Fruit fly (Drosophila melanogaster) whole organism, embryonic: ENCODE data around the gene drn.

Experiments
- Abd-B ChIP-seq: fragments of 200-800 bp; sonication (Bioruptor generic); optimal IDR thresholded peaks from 2 replicates; lab custom pipeline; 2018; ENCODE audit warnings: missing biosample characterization, mild to moderate bottlenecking, missing genetic modification characterization, moderate library complexity
- Awh ChIP-seq: fragments of 200-800 bp; sonication (Bioruptor generic); IDR thresholded peaks from 2 replicates; pipeline ENCODE4, ENCODE4 v1.3.6; 2022; ENCODE audit warnings: missing biosample characterization, missing genetic modification characterization
- B-H1 ChIP-seq: fragments of 200-800 bp; sonication (Bioruptor generic); IDR thresholded peaks from 3 replicates; pipeline ENCODE4 v1.3.6; 2022; ENCODE audit warnings: missing biosample characterization, missing genetic modification characterization
- Bteb2 ChIP-seq: fragments of 200-800 bp; sonication (Bioruptor generic); optimal IDR thresholded peaks from 2 replicates; lab custom pipeline; 2016; ENCODE audit warnings: missing biosample characterization, missing genetic modification characterization
- CG1024 ChIP-seq: fragments of 200-800 bp; sonication (Bioruptor generic); IDR thresholded peaks from 2 replicates; pipeline ENCODE4 v1.3.6; 2022; ENCODE audit warnings: missing biosample characterization, missing genetic modification characterization
- CG12236 ChIP-seq: fragments of 200-800 bp; sonication (Bioruptor generic); optimal IDR thresholded peaks from 2 replicates; lab custom pipeline; 2016; ENCODE audit warnings: missing biosample characterization, missing genetic modification characterization
- CG12744 ChIP-seq: fragments of 200-800 bp; sonication (Bioruptor generic); optimal IDR thresholded peaks from 2 replicates; lab custom pipeline; 2016; ENCODE audit warnings: missing biosample characterization, missing genetic modification characterization
- CG14667 ChIP-seq: fragments of 200-800 bp; sonication (Bioruptor generic); IDR thresholded peaks from 2 replicates; pipeline ENCODE4 v1.3.6; 2022; ENCODE audit warnings: missing biosample characterization, missing genetic modification characterization
- CG1529 ChIP-seq: fragments of 200-800 bp; sonication (Bioruptor generic); optimal IDR thresholded peaks from 3 replicates; lab custom pipeline; 2018; ENCODE audit warnings: missing biosample characterization, missing genetic modification characterization
- CG17328 ChIP-seq: fragments of 200-800 bp; sonication (Bioruptor generic); IDR thresholded peaks from 2 replicates; pipeline ENCODE4 v1.3.6; 2022; ENCODE audit warnings: missing biosample characterization, missing genetic modification characterization
- CG17385 ChIP-seq: fragments of 200-800 bp; sonication (Bioruptor generic); optimal IDR thresholded peaks from 3 replicates; lab custom pipeline; 2018; ENCODE audit warnings: missing biosample characterization, mild to moderate bottlenecking, missing genetic modification characterization
- CG17612 ChIP-seq: fragments of 200-800 bp; sonication (Bioruptor generic); IDR thresholded peaks from 2 replicates; pipeline ENCODE4 v1.3.6; 2022; ENCODE audit warnings: missing biosample characterization, missing genetic modification characterization
- CG17829 ChIP-seq: fragments of 200-800 bp; optimal IDR thresholded peaks from 2 replicates; lab custom pipeline; 2019; ENCODE audit warnings: missing biosample characterization, mild to moderate bottlenecking, missing genetic modification characterization, moderate library complexity
- CG2120 ChIP-seq: fragments of 200-800 bp; sonication (Bioruptor generic); optimal IDR thresholded peaks from 3 replicates; lab custom pipeline; 2016; ENCODE audit warnings: missing biosample characterization, missing genetic modification characterization
- CG2199 ChIP-seq: fragments of 200-800 bp; sonication (Bioruptor generic); IDR thresholded peaks from 3 replicates; pipeline ENCODE4 v1.3.6; 2022; ENCODE audit warnings: missing biosample characterization, missing genetic modification characterization
- CG2202 ChIP-seq: fragments of 200-800 bp; sonication (Bioruptor generic); optimal IDR thresholded peaks from 2 replicates; lab custom pipeline; 2018; ENCODE audit warnings: missing biosample characterization, mild to moderate bottlenecking, missing genetic modification characterization
- CG2712 ChIP-seq: fragments of 200-800 bp; optimal IDR thresholded peaks from 3 replicates; lab custom pipeline; 2019; ENCODE audit warnings: missing biosample characterization, mild to moderate bottlenecking, missing genetic modification characterization, moderate library complexity
- CG30403 ChIP-seq: fragments of 200-800 bp; sonication (Bioruptor generic); optimal IDR thresholded peaks from 3 replicates; lab custom pipeline; 2016; ENCODE audit warnings: missing biosample characterization, missing genetic modification characterization
- CG32767 ChIP-seq: fragments of 200-800 bp; sonication (Bioruptor generic); IDR thresholded peaks from 2 replicates; pipeline ENCODE4 v1.3.6; 2022; ENCODE audit warnings: missing biosample characterization, missing genetic modification characterization
- CG4730 ChIP-seq: fragments of 200-800 bp; sonication (Bioruptor generic); IDR thresholded peaks from 2 replicates; pipeline ENCODE4 v1.3.6; 2022; ENCODE audit warnings: missing biosample characterization, missing genetic modification characterization
- CG7372 ChIP-seq: fragments of 200-800 bp; sonication (Bioruptor generic); IDR thresholded peaks from 2 replicates; pipeline ENCODE4 v1.3.6; 2022; ENCODE audit warnings: missing biosample characterization, missing genetic modification characterization
- CG8388 ChIP-seq: fragments of 200-800 bp; sonication (Bioruptor generic); optimal IDR thresholded peaks from 2 replicates; lab custom pipeline; 2019; ENCODE audit warnings: missing biosample characterization, mild to moderate bottlenecking, missing genetic modification characterization, moderate library complexity
- Dbx ChIP-seq: fragments of 200-800 bp; sonication (Bioruptor generic); IDR thresholded peaks from 3 replicates; pipeline ENCODE4 v1.3.6; 2022; ENCODE audit warnings: missing biosample characterization, missing genetic modification characterization
- Dek ChIP-seq: fragments of 200-800 bp; sonication (Bioruptor generic); optimal IDR thresholded peaks from 3 replicates; lab custom pipeline; 2019; ENCODE audit warnings: missing biosample characterization, mild to moderate bottlenecking, missing genetic modification characterization, moderate library complexity
- Dll ChIP-seq: fragments of 200-800 bp; sonication (Bioruptor generic); IDR thresholded peaks from 4 replicates; pipeline ENCODE4 v1.3.6; 2022; ENCODE audit warnings: missing biosample characterization, missing genetic modification characterization; ENCODE audit not compliant: partially characterized antibody
- E2f2 ChIP-seq: fragments of 200-800 bp; sonication (Bioruptor generic); IDR thresholded peaks from 2 replicates; pipeline ENCODE4 v1.3.6; 2022; ENCODE audit warnings: missing biosample characterization, missing genetic modification characterization
- HmgD ChIP-seq: fragments of 200-800 bp; sonication (Bioruptor generic); optimal IDR thresholded peaks from 3 replicates; lab custom pipeline; 2016; ENCODE audit warnings: missing biosample characterization, missing genetic modification characterization
- Hsf ChIP-seq: fragments of 200-800 bp; sonication (Bioruptor generic); optimal IDR thresholded peaks from 3 replicates; lab custom pipeline; 2016; ENCODE audit warnings: missing biosample characterization, missing genetic modification characterization
- Oaz ChIP-seq: fragments of 200-800 bp; sonication (Bioruptor generic); IDR thresholded peaks from 2 replicates; pipeline ENCODE4 v1.3.6; 2022; ENCODE audit warnings: missing biosample characterization, missing genetic modification characterization
- aop ChIP-seq: fragments of 200-800 bp; sonication (Bioruptor generic); IDR thresholded peaks from 2 replicates; pipeline ENCODE4 v1.3.6; 2022; ENCODE audit warnings: missing biosample characterization, missing genetic modification characterization
- bsh ChIP-seq, 2 experiments: fragments of 200-800 bp; sonication (Bioruptor generic); optimal IDR thresholded peaks; 2 replicates each; lab custom pipeline; 2017 to 2018; ENCODE audit warnings: mild to moderate bottlenecking in 2 of 2, missing biosample characterization in 2 of 2, missing genetic modification characterization in 2 of 2, moderate library complexity in 1 of 2
- chm ChIP-seq: fragments of 200-800 bp; sonication (Bioruptor generic); IDR thresholded peaks from 2 replicates; pipeline ENCODE4 v1.3.6; 2022; ENCODE audit warnings: missing biosample characterization, missing genetic modification characterization
- chn ChIP-seq: fragments of 200-800 bp; sonication (Bioruptor generic); optimal IDR thresholded peaks from 2 replicates; lab custom pipeline; 2016; ENCODE audit warnings: missing biosample characterization, missing genetic modification characterization
- ci ChIP-seq: fragments of 200-800 bp; sonication (Bioruptor generic); IDR thresholded peaks from 3 replicates; pipeline ENCODE4 v1.3.6; 2022; ENCODE audit warnings: missing biosample characterization, missing genetic modification characterization
- dmrt11E ChIP-seq: fragments of 200-800 bp; sonication (Bioruptor generic); optimal IDR thresholded peaks from 3 replicates; lab custom pipeline; 2018; ENCODE audit warnings: missing biosample characterization, mild to moderate bottlenecking, missing genetic modification characterization, moderate library complexity
- emc ChIP-seq: fragments of 200-800 bp; sonication (Bioruptor generic); optimal IDR thresholded peaks from 2 replicates; lab custom pipeline; 2016; ENCODE audit warnings: missing biosample characterization, missing genetic modification characterization
- grau ChIP-seq: fragments of 200-800 bp; optimal IDR thresholded peaks from 3 replicates; lab custom pipeline; 2019; ENCODE audit warnings: missing biosample characterization, mild to moderate bottlenecking, missing genetic modification characterization, moderate library complexity
- hkb ChIP-seq, 2 experiments: fragments of 200-800 bp in 1 of 2; fragments of >200 bp in 1 of 2; sonication (Bioruptor generic) in 1 of 2; IDR thresholded peaks in 1 of 2; optimal IDR thresholded peaks in 1 of 2; 2 replicates each; pipeline versions ENCODE4 v1.3.6 to Lab custom; 2017 to 2022; ENCODE audit warnings: missing biosample characterization in 1 of 2, missing genetic modification characterization in 1 of 2
- mirr ChIP-seq: fragments of 200-800 bp; sonication (Bioruptor generic); optimal IDR thresholded peaks from 3 replicates; lab custom pipeline; 2018; ENCODE audit warnings: missing biosample characterization, mild to moderate bottlenecking, missing genetic modification characterization
- nmo ChIP-seq: fragments of 200-800 bp; sonication (Bioruptor generic); optimal IDR thresholded peaks from 2 replicates; lab custom pipeline; 2018; ENCODE audit warnings: missing biosample characterization, mild to moderate bottlenecking, missing genetic modification characterization, moderate library complexity
- pho ChIP-seq: fragments of 200-800 bp; sonication (Bioruptor generic); optimal IDR thresholded peaks from 2 replicates; lab custom pipeline; 2016; ENCODE audit warnings: missing biosample characterization, missing genetic modification characterization
- pum ChIP-seq: fragments of 200-800 bp; sonication (Bioruptor generic); optimal IDR thresholded peaks from 2 replicates; lab custom pipeline; 2016; ENCODE audit warnings: missing biosample characterization, missing genetic modification characterization
- pzg ChIP-seq: fragments of 200-800 bp; sonication (Bioruptor generic); optimal IDR thresholded peaks from 3 replicates; lab custom pipeline; 2018; ENCODE audit warnings: missing biosample characterization, mild to moderate bottlenecking, missing genetic modification characterization, moderate library complexity
- ranshi ChIP-seq: fragments of 200-800 bp; sonication (Bioruptor generic); IDR thresholded peaks from 2 replicates; pipeline ENCODE4 v1.3.6; 2022; ENCODE audit warnings: missing biosample characterization, missing genetic modification characterization
- sens ChIP-seq: fragments of 200-800 bp; sonication (Bioruptor generic); peaks from one replicate; lab custom pipeline; 2016; ENCODE audit warnings: missing biosample characterization, missing genetic modification characterization
- sisA ChIP-seq: fragments of 200-800 bp; sonication (Bioruptor generic); IDR thresholded peaks from 2 replicates; pipeline ENCODE4 v1.3.6; 2022; ENCODE audit warnings: missing biosample characterization, missing genetic modification characterization
- tx ChIP-seq: fragments of 200-800 bp; sonication (Bioruptor generic); optimal IDR thresholded peaks from 2 replicates; lab custom pipeline; 2016; ENCODE audit warnings: missing biosample characterization, missing genetic modification characterization
- wek ChIP-seq: fragments of 200-800 bp; sonication (Bioruptor generic); optimal IDR thresholded peaks from 3 replicates; lab custom pipeline; 2018; ENCODE audit warnings: missing biosample characterization, mild to moderate bottlenecking, missing genetic modification characterization, moderate library complexity

The drn gene

DNA sequence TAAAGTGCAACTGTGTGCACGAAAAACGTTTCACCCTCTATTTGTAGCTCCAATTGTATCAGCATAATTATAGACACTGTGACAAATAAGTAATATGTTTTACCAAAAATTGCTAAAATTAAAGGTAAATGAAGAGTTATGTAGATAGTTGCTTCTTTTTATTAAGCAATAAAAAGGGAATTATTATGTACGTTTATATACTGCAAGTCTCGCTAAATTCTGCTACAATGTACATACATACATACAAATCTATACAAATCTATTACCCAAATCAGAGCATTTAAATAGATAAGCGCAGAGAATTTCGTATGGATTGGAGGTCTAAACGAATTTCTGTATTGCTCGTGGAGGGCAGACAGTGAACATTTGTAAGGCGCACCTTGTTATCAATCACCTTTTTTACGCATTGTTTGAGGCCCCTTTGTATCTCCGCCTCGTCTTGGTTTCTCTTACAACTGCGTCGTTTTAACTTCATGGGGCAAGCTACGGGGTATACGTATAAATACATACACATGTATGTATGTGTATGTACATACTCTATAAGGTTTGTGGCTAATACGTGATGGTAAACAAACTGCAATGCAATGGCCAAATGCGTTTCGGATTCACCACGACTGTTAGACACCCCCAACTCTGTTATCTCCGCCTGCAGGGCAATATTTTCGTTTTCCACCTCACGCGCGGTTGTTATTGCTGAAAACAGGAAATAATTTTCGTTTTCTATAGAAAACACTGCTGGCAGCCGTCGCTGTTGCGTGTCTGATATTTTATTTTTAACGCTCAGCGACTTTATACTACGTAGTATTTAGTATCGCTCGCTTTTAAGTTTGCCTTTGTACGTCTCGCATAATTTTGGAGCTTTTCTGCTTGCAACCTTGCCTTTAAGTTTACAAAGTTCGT lies 590 bp upstream of the drn start (continued):
- TF ChIP-seq hkb (optimal IDR thresholded peaks at IDR 0.05; lab: Kevin White, UChicago) (no peak), hkb (GFP tag; IDR thresholded peaks at IDR 0.05; lab: Robert Waterston, UW) (peak; percentile 48), mirr (GFP tag; lab: Kevin White, UChicago) (peak; percentile 67), aop (GFP tag; lab: Robert Waterston, UW) (no peak), pho (GFP tag; lab: Kevin White, UChicago) (peak; percentile 8), chm (peak; percentile 61), CG7372 (GFP tag; lab: Robert Waterston, UW) (no peak), emc (GFP tag; lab: Kevin White, UChicago) (no peak), Bteb2 (GFP tag; lab: Kevin White, UChicago) (peak; percentile 28), CG30403 (peak; percentile 68), ci (GFP tag; lab: Robert Waterston, UW) (peak; percentile 47), HmgD (GFP tag; lab: Kevin White, UChicago) (peak; percentile 7), CG12236 (GFP tag; lab: Kevin White, UChicago) (peak; percentile 54), CG17328 (GFP tag; lab: Robert Waterston, UW) (peak; percentile 59; the same call in 1 of the 2 replicates), B-H1 (GFP tag; lab: Robert Waterston, UW) (peak; percentile 25; the same call in 1 of the 3 replicates), grau (peak; percentile 77), pum (GFP tag; lab: Kevin White, UChicago) (peak; percentile 44), CG14667 (GFP tag; lab: Robert Waterston, UW) (0 out of 2 replicates have a peak, but pooled peaks have one; percentile 16), CG32767 (0 out of 2 replicates have a peak, but pooled peaks have one; percentile 27), chn (GFP tag; lab: Kevin White, UChicago) (peak; percentile 7), CG2199 (GFP tag; lab: Robert Waterston, UW) (peak; percentile 88), Dek (tag; lab: Kevin White, UChicago) (no peak), CG17612 (no peak), Abd-B (GFP tag; lab: Kevin White, UChicago) (no peak), bsh (GFP tag; optimal IDR thresholded peaks at IDR 0.05; lab: Kevin White, UChicago) (peak; percentile 52 to 82), nmo (peak; percentile 85), CG1529 (GFP tag; lab: Kevin White, UChicago) (peak; percentile 69), Oaz (GFP tag; lab: Robert Waterston, UW) (no peak), sisA (GFP tag; lab: Robert Waterston, UW) (peak; percentile 31; the same call in 1 of the 2 replicates), CG4730 (GFP tag; lab: Robert Waterston, UW) (peak; percentile 21; the same call in 1 of the 2 replicates), CG8388 (GFP tag; lab: Kevin White, UChicago) (peak; percentile 78), Dbx (GFP tag; lab: Robert Waterston, UW) (peak; percentile 23; the same call in 1 of the 3 replicates), dmrt11E (tag; lab: Kevin White, UChicago) (peak; percentile 84), Dll (GFP tag; lab: Robert Waterston, UW) (0 out of 4 replicates have a peak, but pooled peaks have one; percentile 29), Hsf (GFP tag; lab: Kevin White, UChicago) (peak; percentile 46), pzg (GFP tag; lab: Kevin White, UChicago) (no peak), CG2712 (tag; lab: Kevin White, UChicago) (peak; percentile 86), ranshi (GFP tag; lab: Robert Waterston, UW) (peak; percentile 47; the same call in 1 of the 2 replicates), Awh (GFP tag; lab: Robert Waterston, UW) (peak; percentile 47), wek (GFP tag; lab: Kevin White, UChicago) (peak; percentile 53), CG17829 (tag; lab: Kevin White, UChicago) (peak; percentile 80), CG17385 (peak; percentile 61), CG1024 (GFP tag; lab: Robert Waterston, UW) (peak; percentile 27; the same call in 1 of the 2 replicates), CG2120 (GFP tag; lab: Kevin White, UChicago) (peak; percentile 10), tx (GFP tag; lab: Kevin White, UChicago) (peak; percentile 7), sens (GFP tag; lab: Kevin White, UChicago) (peak; percentile 98), CG12744 (GFP tag; lab: Kevin White, UChicago) (no peak), CG2202 (tag; lab: Kevin White, UChicago) (peak; percentile 51), E2f2 (GFP tag; lab: Robert Waterston, UW) (no peak)
